Fruit fly (Drosophila melanogaster) whole organism, embryonic: ENCODE measurements around the gene CG14153.

Experiments
- Aef1 ChIP-seq: fragments of 200-800 bp; sonication (Bioruptor generic); IDR thresholded peaks from 3 replicates; pipeline ENCODE4 v1.3.6; 2022; ENCODE audit warnings: missing biosample characterization, missing genetic modification characterization
- Antp ChIP-seq: fragments of 200-800 bp; sonication (Bioruptor generic); optimal IDR thresholded peaks from 3 replicates; lab custom pipeline; 2016; ENCODE audit warnings: missing biosample characterization, missing genetic modification characterization
- Asciz ChIP-seq: fragments of 200-800 bp; sonication (Bioruptor generic); optimal IDR thresholded peaks from 2 replicates; lab custom pipeline; 2017; ENCODE audit warnings: missing biosample characterization, mild to moderate bottlenecking, missing genetic modification characterization, missing genetic modification reagents
- Bgb ChIP-seq: fragments of 200-800 bp; sonication (Bioruptor generic); IDR thresholded peaks from 2 replicates; pipeline ENCODE4 v1.3.6; 2022; ENCODE audit warnings: missing biosample characterization, missing genetic modification characterization; ENCODE audit not compliant: partially characterized antibody
- Bteb2 ChIP-seq: fragments of 200-800 bp; sonication (Bioruptor generic); optimal IDR thresholded peaks from 2 replicates; lab custom pipeline; 2016; ENCODE audit warnings: missing biosample characterization, missing genetic modification characterization
- CG10147 ChIP-seq: fragments of 200-800 bp; sonication (Bioruptor generic); optimal IDR thresholded peaks from 2 replicates; lab custom pipeline; 2019; ENCODE audit warnings: missing biosample characterization, mild to moderate bottlenecking, missing genetic modification characterization, moderate library complexity
- CG1603 ChIP-seq: fragments of 200-800 bp; sonication (Bioruptor generic); optimal IDR thresholded peaks from 2 replicates; lab custom pipeline; 2019; ENCODE audit warnings: missing biosample characterization, mild to moderate bottlenecking, missing genetic modification characterization, moderate library complexity
- CG1647 ChIP-seq: fragments of 200-800 bp; sonication (Bioruptor generic); optimal IDR thresholded peaks from 3 replicates; lab custom pipeline; 2016; ENCODE audit warnings: missing biosample characterization, missing genetic modification characterization
- CG17186 ChIP-seq: fragments of 200-800 bp; sonication (Bioruptor generic); optimal IDR thresholded peaks from 3 replicates; lab custom pipeline; 2017; ENCODE audit warnings: missing biosample characterization, missing genetic modification reagents, missing genetic modification characterization
- CG2199 ChIP-seq: fragments of 200-800 bp; sonication (Bioruptor generic); IDR thresholded peaks from 3 replicates; pipeline ENCODE4 v1.3.6; 2022; ENCODE audit warnings: missing biosample characterization, missing genetic modification characterization
- CG3281 ChIP-seq: fragments of 200-800 bp; sonication (Bioruptor generic); optimal IDR thresholded peaks from 3 replicates; lab custom pipeline; 2017; ENCODE audit warnings: missing biosample characterization, mild to moderate bottlenecking, missing genetic modification characterization
- CG33213 ChIP-seq: fragments of 200-800 bp; sonication (Bioruptor generic); optimal IDR thresholded peaks from 3 replicates; lab custom pipeline; 2016; ENCODE audit warnings: missing biosample characterization, missing genetic modification characterization
- CG3847 ChIP-seq: fragments of 200-800 bp; sonication (Bioruptor generic); IDR thresholded peaks from 2 replicates; pipeline ENCODE4 v1.3.6; 2022; ENCODE audit warnings: missing biosample characterization, missing genetic modification characterization
- CG42726 ChIP-seq: fragments of 200-800 bp; sonication (Bioruptor generic); IDR thresholded peaks from 2 replicates; pipeline ENCODE4 v1.3.6; 2022; ENCODE audit warnings: missing biosample characterization, missing genetic modification characterization; ENCODE audit not compliant: partially characterized antibody
- CG4617 ChIP-seq: fragments of 200-800 bp; sonication (Bioruptor generic); optimal IDR thresholded peaks from 3 replicates; lab custom pipeline; 2016; ENCODE audit warnings: missing biosample characterization, missing genetic modification characterization, borderline replicate concordance
- CG4854 ChIP-seq: fragments of 200-800 bp; sonication (Bioruptor generic); optimal IDR thresholded peaks from 2 replicates; lab custom pipeline; 2016; ENCODE audit warnings: missing biosample characterization, missing genetic modification characterization, inconsistent platforms
- CG8290 ChIP-seq, 3 experiments: fragments of 200-800 bp; sonication (Bioruptor generic); optimal IDR thresholded peaks; 2 replicates each; lab custom pipeline; 2016 to 2019; ENCODE audit warnings: missing biosample characterization in 3 of 3, missing genetic modification characterization in 3 of 3, mild to moderate bottlenecking in 2 of 3, moderate library complexity in 1 of 3
- CG8388 ChIP-seq: fragments of 200-800 bp; sonication (Bioruptor generic); optimal IDR thresholded peaks from 2 replicates; lab custom pipeline; 2019; ENCODE audit warnings: missing biosample characterization, mild to moderate bottlenecking, missing genetic modification characterization, moderate library complexity
- Dll ChIP-seq: fragments of 200-800 bp; sonication (Bioruptor generic); IDR thresholded peaks from 4 replicates; pipeline ENCODE4 v1.3.6; 2022; ENCODE audit warnings: missing biosample characterization, missing genetic modification characterization; ENCODE audit not compliant: partially characterized antibody
- Dp ChIP-seq: fragments of 200-800 bp; sonication (Bioruptor generic); optimal IDR thresholded peaks from 2 replicates; lab custom pipeline; 2018; ENCODE audit warnings: missing biosample characterization, mild to moderate bottlenecking, missing genetic modification characterization, moderate library complexity
- Ets65A ChIP-seq: fragments of 200-800 bp; sonication (Bioruptor generic); peaks from one replicate; lab custom pipeline; 2016; ENCODE audit warnings: missing biosample characterization, missing genetic modification characterization
- Fer1 ChIP-seq: fragments of 200-800 bp; sonication (Bioruptor generic); optimal IDR thresholded peaks from 2 replicates; lab custom pipeline; 2017; ENCODE audit warnings: missing biosample characterization, mild to moderate bottlenecking, missing genetic modification characterization
- Lim3 ChIP-seq: fragments of 200-800 bp; sonication (Bioruptor generic); IDR thresholded peaks from 2 replicates; pipeline ENCODE4 v1.3.6; 2022; ENCODE audit warnings: missing biosample characterization, missing genetic modification characterization
- MBD-R2 ChIP-seq: fragments of 200-800 bp; sonication (Bioruptor generic); IDR thresholded peaks from 2 replicates; pipeline ENCODE4 v1.3.6; 2022; ENCODE audit warnings: missing biosample characterization, missing genetic modification characterization
- MESR4 ChIP-seq: fragments of 200-800 bp; sonication (Bioruptor generic); optimal IDR thresholded peaks from 2 replicates; lab custom pipeline; 2018; ENCODE audit warnings: missing biosample characterization, mild to moderate bottlenecking, missing genetic modification characterization, moderate library complexity
- MTF-1 ChIP-seq: fragments of 200-800 bp; sonication (Bioruptor generic); optimal IDR thresholded peaks from 2 replicates; lab custom pipeline; 2018; ENCODE audit warnings: missing biosample characterization, mild to moderate bottlenecking, missing genetic modification characterization, borderline replicate concordance
- Meics ChIP-seq: fragments of 200-800 bp; sonication (Bioruptor generic); optimal IDR thresholded peaks from 2 replicates; lab custom pipeline; 2017; ENCODE audit warnings: missing biosample characterization, mild to moderate bottlenecking, missing genetic modification characterization
- Pdp1 ChIP-seq, 2 experiments: fragments of 200-800 bp; sonication (Bioruptor generic); optimal IDR thresholded peaks; 3 replicates each; lab custom pipeline; 2016; ENCODE audit warnings: missing biosample characterization in 2 of 2, missing genetic modification characterization in 2 of 2, mild to moderate bottlenecking in 1 of 2, moderate library complexity in 1 of 2
- Side ChIP-seq: fragments of 200-800 bp; sonication (Bioruptor generic); optimal IDR thresholded peaks from 2 replicates; lab custom pipeline; 2016; ENCODE audit warnings: missing biosample characterization, missing genetic modification characterization
- Xbp1 ChIP-seq: fragments of 200-800 bp; sonication (Bioruptor generic); optimal IDR thresholded peaks from 3 replicates; lab custom pipeline; 2016; ENCODE audit warnings: missing biosample characterization, mild to moderate bottlenecking, missing genetic modification characterization
- ato ChIP-seq: fragments of 200-800 bp; sonication (Bioruptor generic); IDR thresholded peaks from 2 replicates; pipeline ENCODE4 v1.3.6; 2022; ENCODE audit warnings: missing biosample characterization, missing genetic modification characterization; ENCODE audit not compliant: partially characterized antibody
- chm ChIP-seq: fragments of 200-800 bp; sonication (Bioruptor generic); IDR thresholded peaks from 2 replicates; pipeline ENCODE4 v1.3.6; 2022; ENCODE audit warnings: missing biosample characterization, missing genetic modification characterization
- cwo ChIP-seq: fragments of 200-800 bp; sonication (Bioruptor generic); optimal IDR thresholded peaks from 3 replicates; lab custom pipeline; 2017; ENCODE audit warnings: missing biosample characterization, missing genetic modification characterization, mild to moderate bottlenecking, moderate library complexity, missing genetic modification reagents
- dan ChIP-seq: fragments of 200-800 bp; sonication (Bioruptor generic); IDR thresholded peaks from 2 replicates; pipeline ENCODE4 v1.3.6; 2022; ENCODE audit warnings: missing biosample characterization, missing genetic modification characterization
- dpn ChIP-seq, 2 experiments: fragments of 200-800 bp; sonication (Bioruptor generic); optimal IDR thresholded peaks; 3 replicates each; lab custom pipeline; 2016; ENCODE audit warnings: missing biosample characterization in 2 of 2, missing genetic modification characterization in 2 of 2
- grau ChIP-seq: fragments of 200-800 bp; optimal IDR thresholded peaks from 3 replicates; lab custom pipeline; 2019; ENCODE audit warnings: missing biosample characterization, mild to moderate bottlenecking, missing genetic modification characterization, moderate library complexity
- her ChIP-seq: fragments of 200-800 bp; sonication (Bioruptor generic); optimal IDR thresholded peaks from 2 replicates; lab custom pipeline; 2016; ENCODE audit warnings: missing biosample characterization, missing genetic modification characterization
- ind ChIP-seq: fragments of 200-800 bp; sonication (Bioruptor generic); optimal IDR thresholded peaks from 3 replicates; lab custom pipeline; 2016; ENCODE audit warnings: missing biosample characterization, missing genetic modification characterization
- inv ChIP-seq: fragments of 200-800 bp; sonication (Bioruptor generic); IDR thresholded peaks from 2 replicates; pipeline ENCODE4 v1.3.6; 2022; ENCODE audit warnings: missing biosample characterization, missing genetic modification characterization; ENCODE audit not compliant: partially characterized antibody
- knrl ChIP-seq: fragments of 200-800 bp; sonication (Bioruptor generic); IDR thresholded peaks from 3 replicates; pipeline ENCODE4 v1.3.6; 2022; ENCODE audit warnings: missing biosample characterization, missing genetic modification characterization; ENCODE audit not compliant: partially characterized antibody
- lilli ChIP-seq: fragments of 200-800 bp; sonication (Bioruptor generic); optimal IDR thresholded peaks from 3 replicates; lab custom pipeline; 2016; ENCODE audit warnings: missing biosample characterization, missing genetic modification characterization
- mam ChIP-seq: fragments of 200-800 bp; sonication (Bioruptor generic); optimal IDR thresholded peaks from 3 replicates; lab custom pipeline; 2016; ENCODE audit warnings: missing biosample characterization, missing genetic modification characterization
- pho ChIP-seq: fragments of 200-800 bp; sonication (Bioruptor generic); optimal IDR thresholded peaks from 2 replicates; lab custom pipeline; 2016; ENCODE audit warnings: missing biosample characterization, missing genetic modification characterization
- phol ChIP-seq: fragments of 200-800 bp; sonication (Bioruptor generic); optimal IDR thresholded peaks from 3 replicates; lab custom pipeline; 2018; ENCODE audit warnings: missing biosample characterization, mild to moderate bottlenecking, missing genetic modification characterization, moderate library complexity
- sd ChIP-seq: fragments of 200-800 bp; sonication (Bioruptor generic); optimal IDR thresholded peaks from 3 replicates; lab custom pipeline; 2018; ENCODE audit warnings: missing biosample characterization, mild to moderate bottlenecking, missing genetic modification characterization, moderate library complexity
- sna ChIP-seq: fragments of 200-800 bp; sonication (Bioruptor generic); IDR thresholded peaks from 2 replicates; pipeline ENCODE4 v1.3.6; 2022; ENCODE audit warnings: missing biosample characterization, missing genetic modification characterization; ENCODE audit not compliant: partially characterized antibody
- unc-4 ChIP-seq: fragments of 200-800 bp; sonication (Bioruptor generic); IDR thresholded peaks from 2 replicates; pipeline ENCODE4 v1.3.6; 2022; ENCODE audit warnings: missing biosample characterization, missing genetic modification characterization; ENCODE audit not compliant: partially characterized antibody

Gene CG14153

dm6 chr3L:10693709-10694403 is 50.5 kb downstream of the CG14153 start, which contains the start of gene ND-13B:
ND-13B (minus strand) TSS chr3L:10694108.
- peak; percentile 61; the same call in 1 of the 2 replicates for TF ChIP-seq sna (GFP tag; lab: Robert Waterston, UW)
- TF ChIP-seq MTF-1 (GFP tag; lab: Kevin White, UChicago), result peak; percentile 1
- TF ChIP-seq dpn (GFP tag; optimal IDR thresholded peaks at IDR 0.05; lab: Kevin White, UChicago), result peak in 1 of 2 experiments; percentile 10
- no peak for TF ChIP-seq Asciz (GFP tag; lab: Kevin White, UChicago)
- TF ChIP-seq inv (GFP tag; lab: Robert Waterston, UW), result peak; percentile 45; the same call in 1 of the 2 replicates
- TF ChIP-seq dan (GFP tag; lab: Robert Waterston, UW), result no peak
- peak; percentile 74 for TF ChIP-seq Fer1
- TF ChIP-seq CG4617 (GFP tag; lab: Kevin White, UChicago), result peak; percentile 22
- peak; percentile 79 for TF ChIP-seq unc-4 (GFP tag; lab: Robert Waterston, UW)
- peak; percentile 24 for TF ChIP-seq phol (tag; lab: Kevin White, UChicago)
- peak; percentile 7 for TF ChIP-seq pho (GFP tag; lab: Kevin White, UChicago)
- TF ChIP-seq sd (tag; lab: Kevin White, UChicago), result peak; percentile 7
- TF ChIP-seq Side (GFP tag; lab: Kevin White, UChicago), result peak; percentile 0
- TF ChIP-seq MBD-R2 (GFP tag; lab: Robert Waterston, UW), result peak; percentile 88
- peak; percentile 6 for TF ChIP-seq CG1603 (tag; lab: Kevin White, UChicago)
- peak; percentile 16 for TF ChIP-seq her
- TF ChIP-seq CG2199, result no peak
- no peak for TF ChIP-seq Antp (GFP tag; lab: Kevin White, UChicago)
- peak; percentile 95 for TF ChIP-seq Ets65A (GFP tag; lab: Kevin White, UChicago)
- peak; percentile 38 for TF ChIP-seq CG10147 (GFP tag; lab: Kevin White, UChicago)
- peak; percentile 84 for TF ChIP-seq CG42726
- peak; percentile 80 for TF ChIP-seq Dll (GFP tag; lab: Robert Waterston, UW)
- peak; percentile 47 for TF ChIP-seq CG1647 (GFP tag; lab: Kevin White, UChicago)
- TF ChIP-seq Lim3 (GFP tag; lab: Robert Waterston, UW), result no peak
- TF ChIP-seq knrl (GFP tag; lab: Robert Waterston, UW), result peak; percentile 62; the same call in 2 of the 3 replicates
- peak; percentile 91 for TF ChIP-seq Dp (GFP tag; lab: Kevin White, UChicago)
- no peak for TF ChIP-seq Aef1
- TF ChIP-seq CG8290 (GFP tag; optimal IDR thresholded peaks at IDR 0.05; lab: Kevin White, UChicago), result no peak
- peak in 1 of 2 experiments; percentile 42 for TF ChIP-seq CG8290 (tag; optimal IDR thresholded peaks at IDR 0.05; lab: Kevin White, UChicago)
- peak; percentile 41 for TF ChIP-seq CG3281 (GFP tag; lab: Kevin White, UChicago)
- peak; percentile 57; the same call in 1 of the 2 replicates for TF ChIP-seq ato (GFP tag; lab: Robert Waterston, UW)
- peak; percentile 42 for TF ChIP-seq MESR4
- peak; percentile 53 for TF ChIP-seq mam (GFP tag; lab: Kevin White, UChicago)
- peak; percentile 29; the same call in 1 of the 2 replicates for TF ChIP-seq CG3847 (GFP tag; lab: Robert Waterston, UW)
- peak; percentile 4 for TF ChIP-seq Xbp1 (GFP tag; lab: Kevin White, UChicago)
- peak; percentile 21 for TF ChIP-seq lilli (GFP tag; lab: Kevin White, UChicago)
- TF ChIP-seq Meics (GFP tag; lab: Kevin White, UChicago), result peak; percentile 8
- no peak for TF ChIP-seq chm (GFP tag; lab: Robert Waterston, UW)
- peak; percentile 31 for TF ChIP-seq ind
- TF ChIP-seq Bteb2 (GFP tag; lab: Kevin White, UChicago), result peak; percentile 0
- peak; percentile 37 for TF ChIP-seq CG33213 (GFP tag; lab: Kevin White, UChicago)
- peak; percentile 80 for TF ChIP-seq Bgb (GFP tag; lab: Robert Waterston, UW)
- no peak for TF ChIP-seq CG8388 (GFP tag; lab: Kevin White, UChicago)
- no peak for TF ChIP-seq grau (tag; lab: Kevin White, UChicago)
- peak; percentile 55 for TF ChIP-seq CG4854 (GFP tag; lab: Kevin White, UChicago)
- peak in 1 of 2 experiments; percentile 93 for TF ChIP-seq Pdp1 (GFP tag; optimal IDR thresholded peaks at IDR 0.05; lab: Kevin White, UChicago)
- peak; percentile 30 for TF ChIP-seq CG17186
- no peak for TF ChIP-seq cwo
